Worm (Caenorhabditis elegans) whole organism, young adult: Measurements from ENCODE around the gene chil-19.

Experiments used
- B0261.1 ChIP-seq: sonication (generic microtip); optimal IDR thresholded peaks from 2 replicates; lab custom pipeline; 2016; ENCODE audit warnings: mild to moderate bottlenecking, missing genetic modification characterization, moderate library complexity, missing compliant biosample characterization
- F49E8.2 ChIP-seq: sonication (generic microtip); optimal IDR thresholded peaks from 3 replicates; lab custom pipeline; 2017; ENCODE audit warnings: missing genetic modification characterization, mild to moderate bottlenecking, missing compliant biosample characterization, antibody characterized with exemption, moderate library complexity; ENCODE audit not compliant: insufficient read depth
- bed-2 ChIP-seq: fragments of 200-800 bp; sonication (Bioruptor generic); IDR thresholded peaks from 2 replicates; pipeline ENCODE4 v1.3.6; 2022; ENCODE audit warnings: missing genetic modification reagents, missing genetic modification characterization, missing compliant biosample characterization
- ceh-58 ChIP-seq: fragments of 200-800 bp; sonication (Bioruptor generic); IDR thresholded peaks from 2 replicates; pipeline ENCODE4 v1.3.6; 2022; ENCODE audit warnings: missing genetic modification characterization, missing compliant biosample characterization
- dpff-1 ChIP-seq: sonication (generic microtip); optimal IDR thresholded peaks from 2 replicates; lab custom pipeline; 2017; ENCODE audit warnings: mild to moderate bottlenecking, missing genetic modification characterization, missing compliant biosample characterization
- him-1 ChIP-seq: sonication (generic microtip); optimal IDR thresholded peaks from 2 replicates; lab custom pipeline; 2016; ENCODE audit warnings: missing genotype, missing genetic modification reagents, missing genetic modification characterization, missing compliant biosample characterization
- hmg-1.2 ChIP-seq: fragments of 200-800 bp; sonication (Bioruptor generic); IDR thresholded peaks from 2 replicates; pipeline ENCODE4 v1.3.6; 2022; ENCODE audit warnings: missing genetic modification reagents, missing genetic modification characterization, missing compliant biosample characterization
- madf-10 ChIP-seq: sonication (generic microtip); optimal IDR thresholded peaks from 2 replicates; lab custom pipeline; 2016; ENCODE audit warnings: mild to moderate bottlenecking, missing genetic modification characterization, missing compliant biosample characterization
- nhr-90 ChIP-seq: sonication (generic microtip); optimal IDR thresholded peaks from 2 replicates; lab custom pipeline; 2016; ENCODE audit warnings: missing genotype, mild to moderate bottlenecking, missing genetic modification characterization, missing compliant biosample characterization
- unc-130 ChIP-seq: sonication (generic microtip); optimal IDR thresholded peaks from 2 replicates; lab custom pipeline; 2016; ENCODE audit warnings: missing genetic modification reagents, missing genetic modification characterization, missing compliant biosample characterization

DNA sequence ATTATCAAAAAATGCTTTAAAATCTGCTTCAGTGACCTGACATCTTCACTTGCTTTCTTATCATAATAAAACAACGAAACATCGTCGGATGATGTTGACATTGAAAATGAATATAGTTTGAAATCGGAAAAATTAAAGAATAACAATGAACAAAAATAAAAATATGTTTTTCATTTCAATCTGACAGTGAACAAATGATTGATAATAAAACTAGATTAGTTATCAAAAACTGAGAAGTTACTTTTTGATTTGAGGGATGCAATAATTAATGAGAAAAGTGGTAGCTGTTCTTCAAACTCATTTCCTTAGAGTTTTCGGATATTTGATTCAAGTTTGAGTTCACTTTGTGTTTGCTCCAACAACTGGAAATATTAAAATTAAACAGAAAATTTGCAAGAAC lies 10.7 kb downstream of the chil-19 start, which contains the start of gene chil-15:
- no peak for TF ChIP-seq him-1 (tag; lab: Kevin White, UChicago)
- TF ChIP-seq hmg-1.2 (GFP tag; lab: Robert Waterston, UW): no peak
- no peak for TF ChIP-seq bed-2 (GFP tag; lab: Robert Waterston, UW)
- no peak for TF ChIP-seq B0261.1
- no peak for TF ChIP-seq ceh-58 (GFP tag; lab: Robert Waterston, UW)
- TF ChIP-seq nhr-90: no peak
- no peak for TF ChIP-seq F49E8.2 (tag; lab: Kevin White, UChicago)
- TF ChIP-seq madf-10 (tag; lab: Kevin White, UChicago): no peak
- TF ChIP-seq dpff-1 (tag; lab: Kevin White, UChicago): no peak
- TF ChIP-seq unc-130 (GFP tag; lab: Kevin White, UChicago): no peak
